Comparison of ENCODE assay signal across 2 worm cellular contexts in the genomic region with DNA sequence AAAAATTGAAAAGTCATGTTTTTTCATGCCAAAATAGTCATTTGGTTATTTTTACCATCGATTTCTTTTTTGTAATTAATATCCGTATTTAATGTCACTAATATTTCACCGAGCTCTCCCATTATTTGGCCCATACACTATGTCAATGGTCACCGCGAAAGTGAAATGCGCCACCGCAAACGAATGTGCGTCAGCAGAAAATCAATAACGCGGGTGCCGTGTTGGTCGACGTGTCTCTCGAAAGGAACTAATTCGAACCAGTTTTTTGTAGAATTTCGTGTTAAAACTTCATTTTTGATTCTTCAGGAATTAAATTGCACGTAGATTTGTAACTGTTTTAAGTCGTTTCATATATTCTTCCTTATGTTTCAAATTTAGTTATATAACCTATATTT.
A peak's percentile ranks its signal among the peaks of the same experiment; 100 is the strongest.
TF ChIP-seq lines count a peak whose summit lies in the region.

No protein-coding gene starts in this region.

TF ChIP-seq in whole organism, L1 larva, 84 proteins besides CTCF, POLR2A, EP300 and RAD21 (continued from another document):
- peak; percentile 32 to 69 for TF ChIP-seq lin-35 (GFP tag; optimal IDR thresholded peaks at IDR 0.05; lab: Kevin White, UChicago)
- TF ChIP-seq swsn-7 (tag; optimal IDR thresholded peaks at IDR 0.05; lab: Kevin White, UChicago) = peak; percentile 16
- TF ChIP-seq mef-2 (tag; optimal IDR thresholded peaks at IDR 0.05; lab: Kevin White, UChicago) = no peak
- TF ChIP-seq nhr-84 (tag; optimal IDR thresholded peaks at IDR 0.05; lab: Kevin White, UChicago) = no peak
- TF ChIP-seq blmp-1 (tag; optimal IDR thresholded peaks at IDR 0.05; lab: Kevin White, UChicago) = peak; percentile 93
- TF ChIP-seq nhr-237 (tag; optimal IDR thresholded peaks at IDR 0.05; lab: Kevin White, UChicago) = no peak
- TF ChIP-seq dsc-1 (tag; optimal IDR thresholded peaks at IDR 0.05; lab: Kevin White, UChicago) = peak; percentile 13
- TF ChIP-seq lsy-2 (tag; optimal IDR thresholded peaks at IDR 0.05; lab: Kevin White, UChicago) = peak in 1 of 2 experiments; percentile 57
- peak; percentile 19 for TF ChIP-seq C16A3.4 (tag; optimal IDR thresholded peaks at IDR 0.05; lab: Kevin White, UChicago)
- peak in 1 of 6 experiments; percentile 39 for TF ChIP-seq elt-3 (tag; optimal IDR thresholded peaks at IDR 0.05; lab: Kevin White, UChicago)

TF ChIP-seq in whole organism, L3 larva, 47 proteins besides CTCF, POLR2A, EP300 and RAD21 (continued from another document):
- peak; percentile 9 for TF ChIP-seq pha-4 (tag; optimal IDR thresholded peaks at IDR 0.05; lab: Kevin White, UChicago)
- TF ChIP-seq unc-62 (GFP tag; optimal IDR thresholded peaks at IDR 0.05; lab: Kevin White, UChicago) = no peak
- TF ChIP-seq daf-12 (tag; optimal IDR thresholded peaks at IDR 0.05; lab: Kevin White, UChicago) = no peak
- peak; percentile 22 for TF ChIP-seq ceh-28 (tag; optimal IDR thresholded peaks at IDR 0.05; lab: Kevin White, UChicago)
- peak; percentile 3 for TF ChIP-seq nhr-25 (tag; optimal IDR thresholded peaks at IDR 0.05; lab: Kevin White, UChicago)
- no peak for TF ChIP-seq ceh-16 (tag; optimal IDR thresholded peaks at IDR 0.05; lab: Kevin White, UChicago)
- no peak for TF ChIP-seq eor-1 (tag; optimal IDR thresholded peaks at IDR 0.05; lab: Kevin White, UChicago)
- TF ChIP-seq elt-3 (tag; optimal IDR thresholded peaks at IDR 0.05; lab: Kevin White, UChicago) = no peak
- TF ChIP-seq nhr-76 (tag; optimal IDR thresholded peaks at IDR 0.05; lab: Kevin White, UChicago) = no peak
- no peak for TF ChIP-seq ZK546.5 (tag; optimal IDR thresholded peaks at IDR 0.05; lab: Kevin White, UChicago)
- no peak for TF ChIP-seq snpc-4 (tag; optimal IDR thresholded peaks at IDR 0.05; lab: Kevin White, UChicago)
- peak; percentile 65 for TF ChIP-seq hmg-11 (tag; optimal IDR thresholded peaks at IDR 0.05; lab: Kevin White, UChicago)
- TF ChIP-seq nhr-12 (tag; optimal IDR thresholded peaks at IDR 0.05; lab: Kevin White, UChicago) = no peak
- no peak for TF ChIP-seq lin-39 (tag; optimal IDR thresholded peaks at IDR 0.05; lab: Kevin White, UChicago)
- TF ChIP-seq ztf-4 (tag; optimal IDR thresholded peaks at IDR 0.05; lab: Kevin White, UChicago) = no peak
- no peak for TF ChIP-seq skn-1 (tag; optimal IDR thresholded peaks at IDR 0.05; lab: Kevin White, UChicago)
